Worm (Caenorhabditis elegans): Measurements from ENCODE around the gene R02D5.24.

The R02D5.24 gene

DNA sequence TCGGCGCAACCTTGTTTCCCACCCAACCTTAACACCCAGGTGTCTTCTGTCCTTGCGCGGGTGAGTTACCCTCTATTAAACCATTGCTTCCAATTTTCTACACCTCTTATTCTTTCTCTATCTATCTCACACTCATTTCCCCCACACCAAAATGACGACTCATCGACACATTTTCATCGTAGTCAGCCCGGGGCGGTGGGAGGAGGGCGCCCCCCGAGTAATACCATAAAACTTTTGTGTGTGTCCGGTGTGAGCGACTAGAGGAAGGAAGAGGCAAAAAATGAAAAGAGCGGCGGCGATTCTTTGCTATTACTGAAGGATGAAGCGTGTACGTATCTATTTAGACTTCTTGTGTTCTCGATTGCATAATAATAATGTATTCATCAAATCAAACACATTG is 3.6 kb downstream of the R02D5.24 start:
- no peak for TF ChIP-seq tab-1 (GFP tag; IDR thresholded peaks at IDR 0.05)
- TF ChIP-seq cog-1 (tag; optimal IDR thresholded peaks at IDR 0.05): no peak
- TF ChIP-seq ztf-23 (GFP tag; IDR thresholded peaks at IDR 0.05): no peak
- TF ChIP-seq med-1 (GFP tag; optimal IDR thresholded peaks at IDR 0.05; ENCODE audit: insufficient read depth): no peak
- TF ChIP-seq T22C8.4 (GFP tag; IDR thresholded peaks at IDR 0.05): no peak
- TF ChIP-seq klf-2 (GFP tag; conservative IDR thresholded peaks at IDR 0.05): no peak
- no peak for TF ChIP-seq ref-1 (GFP tag; conservative IDR thresholded peaks at IDR 0.05)
- no peak for TF ChIP-seq ztf-29 (GFP tag; IDR thresholded peaks at IDR 0.05)
- TF ChIP-seq flt-1 (GFP tag; IDR thresholded peaks at IDR 0.05): no peak

DNA sequence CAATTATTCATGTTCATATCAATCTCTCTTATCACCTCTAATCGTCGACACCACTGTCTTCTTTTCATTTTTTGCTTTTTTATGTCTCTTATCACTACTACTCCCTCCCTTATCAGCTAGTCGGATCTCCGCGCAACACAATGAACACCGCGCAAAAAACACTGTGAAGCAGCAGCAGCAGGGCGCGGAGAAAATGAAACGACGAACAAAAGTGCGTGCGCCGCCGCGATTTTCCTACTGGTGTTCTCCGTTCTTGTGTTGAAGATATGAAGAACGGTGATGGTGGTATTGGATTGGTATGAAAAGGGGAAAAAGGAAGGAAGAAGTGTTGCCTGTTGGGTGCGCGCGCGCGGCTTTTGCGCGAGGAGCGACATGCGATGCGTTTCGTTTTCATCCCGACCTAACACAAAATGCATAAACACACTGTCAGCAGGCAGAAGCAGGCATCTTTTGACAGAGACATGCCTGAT is 4.6 kb downstream of the R02D5.24 start:
- TF ChIP-seq cog-1 (tag; optimal IDR thresholded peaks at IDR 0.05): peak; percentile 51
- TF ChIP-seq ref-1 (GFP tag; conservative IDR thresholded peaks at IDR 0.05): no peak
- TF ChIP-seq ztf-23 (GFP tag; IDR thresholded peaks at IDR 0.05): 0 out of 2 replicates have a peak, but pooled peaks have one; percentile 55
- no peak for TF ChIP-seq med-1 (GFP tag; optimal IDR thresholded peaks at IDR 0.05; ENCODE audit: insufficient read depth)
- no peak for TF ChIP-seq T22C8.4 (GFP tag; IDR thresholded peaks at IDR 0.05)
- peak; percentile 60; the same call in 1 of the 2 replicates for TF ChIP-seq ztf-29 (GFP tag; IDR thresholded peaks at IDR 0.05)
- no peak for TF ChIP-seq flt-1 (GFP tag; IDR thresholded peaks at IDR 0.05)
- no peak for TF ChIP-seq tab-1 (GFP tag; IDR thresholded peaks at IDR 0.05)
- TF ChIP-seq klf-2 (GFP tag; conservative IDR thresholded peaks at IDR 0.05): no peak

DNA sequence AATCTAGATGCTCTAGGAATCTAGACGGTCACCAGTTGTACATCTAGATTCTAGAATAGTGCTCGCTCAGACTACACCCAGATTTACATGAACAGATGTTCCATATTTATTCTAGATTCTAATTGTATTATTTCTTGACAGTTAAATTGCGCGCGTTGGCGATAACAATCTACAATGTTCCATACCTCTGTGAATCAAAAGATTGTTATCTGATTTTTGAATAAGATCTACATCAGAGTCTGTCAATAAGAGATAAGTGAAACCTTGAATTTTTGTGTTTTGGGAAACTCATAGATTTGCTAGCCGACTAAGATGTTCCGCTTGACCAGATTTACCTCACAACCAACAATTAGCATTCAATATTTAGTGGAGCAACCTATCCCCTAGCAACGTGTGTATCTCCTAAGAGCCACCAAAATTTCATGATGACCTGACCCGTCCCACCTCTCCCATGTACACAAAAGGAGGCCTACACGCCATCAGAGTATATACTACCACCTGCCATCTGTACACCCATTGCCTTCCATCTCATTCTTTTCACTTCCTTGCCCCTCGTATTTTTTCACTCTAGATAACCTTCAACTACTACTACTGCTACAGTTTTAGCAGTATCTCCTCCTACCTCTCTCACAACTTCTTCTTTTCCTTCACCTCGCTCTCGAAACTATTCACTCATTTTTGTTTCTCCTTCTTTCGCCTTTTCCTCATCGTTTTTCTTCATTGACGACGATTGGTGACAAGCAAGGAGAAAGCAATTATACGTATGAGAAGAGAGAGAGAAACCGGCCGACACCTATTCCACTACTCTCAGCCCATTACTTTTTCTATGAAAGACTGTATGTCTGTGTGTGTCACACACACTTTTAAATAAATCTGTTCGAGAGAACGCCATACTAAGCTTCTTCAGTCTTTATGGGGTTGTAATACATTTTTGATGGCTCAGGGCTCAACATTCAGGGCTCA is 5.9 kb downstream of the R02D5.24 start:
- TF ChIP-seq ref-1 (GFP tag; conservative IDR thresholded peaks at IDR 0.05) (no peak), ztf-29 (GFP tag; IDR thresholded peaks at IDR 0.05) (peak; percentile 13; the same call in 1 of the 2 replicates)

DNA sequence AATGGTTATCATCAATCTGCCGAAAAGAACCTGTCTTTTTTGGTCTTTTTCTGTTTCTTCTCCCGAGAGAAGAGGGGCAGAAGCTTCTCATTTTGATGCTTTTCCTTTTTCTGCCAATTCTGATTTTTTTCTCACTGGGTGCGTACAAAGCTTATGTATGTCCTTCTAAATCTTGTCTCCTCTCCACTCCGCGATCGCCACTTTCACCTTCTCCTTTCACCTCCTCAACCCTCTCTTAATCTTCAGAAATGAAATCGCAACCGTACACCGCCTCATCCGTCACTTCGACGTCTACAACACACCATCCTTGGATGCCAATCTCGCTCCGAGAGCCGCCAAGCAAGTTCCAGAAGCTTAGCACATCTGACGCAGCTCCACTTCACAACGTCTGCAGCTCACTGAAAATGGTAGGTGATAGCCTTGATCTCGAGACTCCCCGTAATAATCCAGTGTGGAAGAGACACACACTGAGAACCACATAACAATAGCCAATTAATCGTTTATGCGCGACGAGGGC is 6.9 kb downstream of the R02D5.24 start, which contains the start of gene R02D5.1:
Gene R02D5.1, plus strand, starts transcription at position 245 of the 517 bp plus-strand sequence.
- TF ChIP-seq klf-2 (GFP tag; conservative IDR thresholded peaks at IDR 0.05): no peak
- TF ChIP-seq cog-1 (tag; optimal IDR thresholded peaks at IDR 0.05): peak; percentile 9
- no peak for TF ChIP-seq med-1 (GFP tag; optimal IDR thresholded peaks at IDR 0.05; ENCODE audit: insufficient read depth)
- 0 out of 2 replicates have a peak, but pooled peaks have one; percentile 31 for TF ChIP-seq flt-1 (GFP tag; IDR thresholded peaks at IDR 0.05)

DNA sequence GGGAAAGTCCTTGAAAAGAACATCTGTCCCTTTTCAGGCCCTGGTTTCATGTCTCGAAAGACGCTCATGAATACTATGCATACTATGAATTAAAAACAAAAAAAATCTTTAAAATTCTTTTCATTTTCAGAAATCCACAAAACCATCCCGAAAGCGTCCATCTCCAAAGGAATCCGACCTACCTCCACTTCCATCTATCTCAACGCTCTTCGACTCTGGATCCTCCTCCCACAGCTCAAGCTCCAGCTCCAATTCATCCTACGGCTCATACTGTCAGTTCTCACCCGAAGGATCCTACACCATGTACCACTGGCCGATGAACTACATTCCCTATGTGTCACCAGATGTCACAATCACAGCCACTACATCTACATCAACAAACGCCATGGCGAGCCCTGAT is 7.4 kb downstream of the R02D5.24 start:
- TF ChIP-seq tab-1 (GFP tag; IDR thresholded peaks at IDR 0.05): no peak
- no peak for TF ChIP-seq ztf-29 (GFP tag; IDR thresholded peaks at IDR 0.05)
- TF ChIP-seq flt-1 (GFP tag; IDR thresholded peaks at IDR 0.05): no peak
- TF ChIP-seq ztf-23 (GFP tag; IDR thresholded peaks at IDR 0.05): no peak
- no peak for TF ChIP-seq ref-1 (GFP tag; conservative IDR thresholded peaks at IDR 0.05)
- TF ChIP-seq T22C8.4 (GFP tag; IDR thresholded peaks at IDR 0.05): no peak
- TF ChIP-seq med-1 (GFP tag; optimal IDR thresholded peaks at IDR 0.05; ENCODE audit: insufficient read depth): no peak
- no peak for TF ChIP-seq klf-2 (GFP tag; conservative IDR thresholded peaks at IDR 0.05)
- no peak for TF ChIP-seq cog-1 (tag; optimal IDR thresholded peaks at IDR 0.05)

DNA sequence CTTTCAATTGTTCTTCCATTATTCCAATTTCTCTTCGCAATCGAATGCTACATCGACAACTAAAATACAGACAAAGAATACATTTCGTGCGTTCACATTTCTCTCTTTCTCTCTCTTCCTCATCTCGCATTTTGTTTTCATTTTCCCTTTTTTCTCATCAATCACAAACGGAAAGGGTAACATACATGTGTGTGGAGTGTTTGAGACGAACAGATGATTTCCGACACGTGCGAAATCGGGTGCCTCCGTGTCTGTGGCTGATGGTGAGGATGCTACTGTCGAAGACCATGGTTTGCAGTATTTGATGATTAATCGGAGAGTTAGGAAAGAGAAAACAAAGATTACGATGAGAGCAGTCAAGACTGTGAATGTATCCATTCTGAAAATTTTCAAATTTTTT is 9.6 kb downstream of the R02D5.24 start, which contains the start of gene R02D5.9:
Gene R02D5.9, minus strand, starts transcription at position 378 of the 400 bp plus-strand sequence.
- TF ChIP-seq ztf-23 (GFP tag; IDR thresholded peaks at IDR 0.05) (no peak), klf-2 (GFP tag; conservative IDR thresholded peaks at IDR 0.05) (no peak), T22C8.4 (GFP tag; IDR thresholded peaks at IDR 0.05) (no peak), med-1 (GFP tag; optimal IDR thresholded peaks at IDR 0.05; ENCODE audit: insufficient read depth) (no peak), tab-1 (GFP tag; IDR thresholded peaks at IDR 0.05) (no peak), ztf-29 (GFP tag; IDR thresholded peaks at IDR 0.05) (no peak), ref-1 (GFP tag; conservative IDR thresholded peaks at IDR 0.05) (no peak), flt-1 (GFP tag; IDR thresholded peaks at IDR 0.05) (no peak), cog-1 (tag; optimal IDR thresholded peaks at IDR 0.05) (no peak)

DNA sequence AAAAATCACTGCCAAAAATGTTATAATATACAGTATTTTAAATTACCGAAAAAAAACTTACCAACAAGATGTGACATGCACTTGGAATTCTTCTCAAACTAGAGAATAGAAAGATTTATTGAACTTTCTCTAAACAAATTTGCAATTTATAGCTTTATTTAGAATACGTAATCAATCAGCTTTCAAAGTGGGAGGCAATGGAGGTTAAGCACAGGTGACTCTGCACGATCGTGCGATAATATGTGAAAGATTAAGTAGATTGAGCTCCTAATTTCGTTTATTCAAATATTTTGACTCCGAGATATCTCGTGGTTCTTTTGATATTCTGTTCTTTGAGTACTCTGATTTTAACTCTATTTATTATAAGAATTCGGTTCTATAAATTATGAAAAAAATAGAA is 16.9 kb downstream of the R02D5.24 start, which contains the start of gene R02D5.6:
Gene R02D5.6, minus strand, starts transcription at position 101 of the 400 bp plus-strand sequence.
- no peak for TF ChIP-seq med-1 (GFP tag; optimal IDR thresholded peaks at IDR 0.05; ENCODE audit: insufficient read depth)

DNA sequence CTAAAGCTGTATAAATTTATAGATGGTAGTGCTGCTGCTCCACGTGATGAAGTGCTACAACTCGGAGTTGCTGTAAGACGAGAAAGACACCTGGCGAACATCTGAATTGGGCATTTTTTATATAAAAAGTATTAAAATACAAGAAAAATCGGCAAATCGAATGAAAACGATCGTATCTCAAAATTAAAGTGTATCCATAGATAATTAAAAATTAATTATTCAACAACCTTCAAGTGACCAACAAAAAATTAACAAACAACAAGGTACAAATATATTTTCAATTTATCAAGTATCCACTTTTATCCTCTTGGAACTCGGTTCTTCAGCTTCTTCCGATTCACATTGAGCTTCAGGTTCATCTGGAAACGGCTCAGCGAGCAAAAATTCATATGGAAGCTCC is 18.1 kb downstream of the R02D5.24 start, which contains the start of gene R02D5.8:
Gene R02D5.8, minus strand, starts transcription at position 101 of the 400 bp plus-strand sequence.
- TF ChIP-seq tab-1 (GFP tag; IDR thresholded peaks at IDR 0.05): no peak
- TF ChIP-seq cog-1 (tag; optimal IDR thresholded peaks at IDR 0.05): no peak
- TF ChIP-seq med-1 (GFP tag; optimal IDR thresholded peaks at IDR 0.05; ENCODE audit: insufficient read depth): no peak
- no peak for TF ChIP-seq ref-1 (GFP tag; conservative IDR thresholded peaks at IDR 0.05)
- no peak for TF ChIP-seq T22C8.4 (GFP tag; IDR thresholded peaks at IDR 0.05)
- no peak for TF ChIP-seq ztf-29 (GFP tag; IDR thresholded peaks at IDR 0.05)
- no peak for TF ChIP-seq ztf-23 (GFP tag; IDR thresholded peaks at IDR 0.05)
- TF ChIP-seq klf-2 (GFP tag; conservative IDR thresholded peaks at IDR 0.05): no peak
- no peak for TF ChIP-seq flt-1 (GFP tag; IDR thresholded peaks at IDR 0.05)

DNA sequence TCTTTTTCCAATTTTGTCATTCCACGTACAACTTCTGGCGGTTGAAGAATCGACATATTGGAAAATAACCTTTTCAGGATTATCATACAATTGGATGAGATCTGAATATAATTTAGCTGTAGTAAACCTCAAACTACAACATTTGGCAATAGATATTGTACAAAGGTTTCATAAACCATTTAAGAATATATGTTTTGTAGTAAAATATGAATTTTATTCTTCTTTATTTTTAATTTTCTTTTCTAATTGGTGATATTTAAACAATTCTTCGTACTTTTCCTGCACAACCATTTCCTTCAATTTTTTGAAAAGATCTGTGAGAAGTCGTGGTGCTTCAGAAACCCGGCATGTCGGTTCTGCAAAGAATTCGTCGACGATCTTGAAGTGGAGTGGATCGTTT is 19.9 kb downstream of the R02D5.24 start, which contains the start of gene C53A5.17:
Gene C53A5.17, minus strand, starts transcription at position 101 of the 400 bp plus-strand sequence.
- TF ChIP-seq ztf-23 (GFP tag; IDR thresholded peaks at IDR 0.05) (no peak), flt-1 (GFP tag; IDR thresholded peaks at IDR 0.05) (no peak)

DNA sequence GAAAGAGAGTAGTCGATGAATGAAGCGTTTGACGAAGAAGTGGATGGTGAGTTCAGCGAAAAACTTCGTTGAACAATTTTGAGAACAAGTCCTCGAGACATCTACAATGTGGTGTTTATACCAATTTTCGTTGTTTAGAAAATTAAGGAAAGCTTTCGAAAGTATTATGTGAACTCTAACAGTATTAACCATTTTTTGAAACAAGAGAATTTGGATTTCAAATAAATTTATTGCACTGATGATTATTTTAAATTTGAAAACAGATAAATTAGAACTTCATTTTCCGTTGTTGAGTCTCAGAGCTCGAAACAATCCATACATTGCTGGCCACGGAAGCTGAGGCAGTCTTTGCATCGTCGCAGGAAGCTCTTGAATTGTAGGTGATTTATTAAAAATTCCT is 21.4 kb downstream of the R02D5.24 start, which contains the start of gene C53A5.16:
Gene C53A5.16, minus strand, starts transcription at position 101 of the 400 bp plus-strand sequence.
- TF ChIP-seq ref-1 (GFP tag; conservative IDR thresholded peaks at IDR 0.05): no peak
- TF ChIP-seq ztf-29 (GFP tag; IDR thresholded peaks at IDR 0.05): no peak
- no peak for TF ChIP-seq klf-2 (GFP tag; conservative IDR thresholded peaks at IDR 0.05)
- no peak for TF ChIP-seq med-1 (GFP tag; optimal IDR thresholded peaks at IDR 0.05; ENCODE audit: insufficient read depth)
- no peak for TF ChIP-seq cog-1 (tag; optimal IDR thresholded peaks at IDR 0.05)
- no peak for TF ChIP-seq ztf-23 (GFP tag; IDR thresholded peaks at IDR 0.05)
- TF ChIP-seq T22C8.4 (GFP tag; IDR thresholded peaks at IDR 0.05): no peak
- TF ChIP-seq flt-1 (GFP tag; IDR thresholded peaks at IDR 0.05): no peak
- no peak for TF ChIP-seq tab-1 (GFP tag; IDR thresholded peaks at IDR 0.05)

All from whole organism, midembryonic.